Fruit fly (Drosophila melanogaster): ENCODE measurements around the gene Sf3b5.

Sf3b5 gene

DNA sequence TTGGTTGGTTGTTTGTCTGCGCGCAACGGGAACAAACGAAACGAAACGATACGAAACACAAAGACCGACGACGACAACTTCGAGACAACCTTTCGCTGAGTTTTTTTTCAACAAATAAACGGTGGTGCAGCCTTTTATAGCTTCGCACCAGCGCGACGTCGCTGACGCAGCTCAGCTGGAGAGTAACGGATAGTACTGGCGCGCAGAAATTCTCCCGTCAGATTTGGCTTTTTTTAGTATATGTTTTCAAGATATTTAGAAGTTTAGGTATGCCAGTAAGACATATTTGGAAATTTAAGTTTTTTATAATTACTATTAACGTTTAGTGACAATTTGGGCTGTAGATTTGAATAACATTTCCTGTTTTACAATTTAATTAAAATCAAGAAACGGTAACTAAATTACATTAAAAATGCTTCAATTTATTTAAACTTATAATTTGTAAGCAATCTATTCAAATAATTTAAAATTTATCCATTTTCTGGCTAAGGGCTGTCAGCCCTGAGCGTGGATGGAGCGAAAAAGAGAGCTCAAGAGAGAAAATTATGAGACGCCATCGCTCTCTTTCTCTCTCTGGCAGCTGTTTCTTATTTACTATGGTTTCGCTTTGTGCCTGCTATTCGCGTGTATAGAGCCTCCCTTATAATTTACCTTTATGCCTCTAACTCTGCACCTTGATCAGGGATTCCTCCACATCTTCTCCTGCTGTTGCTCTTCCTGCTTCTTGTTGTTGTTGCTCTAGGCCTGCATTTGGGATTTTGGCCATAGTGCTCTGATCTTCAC lies 18.7 kb upstream of the Sf3b5 start (continued):
- TF ChIP-seq D (optimal IDR thresholded peaks at IDR 0.05) (no peak), D (GFP tag; optimal IDR thresholded peaks at IDR 0.05) (peak; percentile 76), CG31224 (GFP tag; IDR thresholded peaks at IDR 0.05) (0 out of 2 replicates have a peak, but pooled peaks have one; percentile 20), CG15269 (tag; optimal IDR thresholded peaks at IDR 0.05) (peak; percentile 89), CG3726 (GFP tag; IDR thresholded peaks at IDR 0.05) (no peak), psq (GFP tag; optimal IDR thresholded peaks at IDR 0.05) (peak; percentile 55), NK7.1 (GFP tag; optimal IDR thresholded peaks at IDR 0.05) (no peak), Rfx (GFP tag; IDR thresholded peaks at IDR 0.05) (peak; percentile 70), E2f1 (GFP tag; IDR thresholded peaks at IDR 0.05) (0 out of 2 replicates have a peak, but pooled peaks have one; percentile 19), sob (GFP tag; IDR thresholded peaks at IDR 0.05) (0 out of 2 replicates have a peak, but pooled peaks have one; percentile 23), CG11093 (GFP tag; IDR thresholded peaks at IDR 0.05) (no peak), CG3847 (GFP tag; IDR thresholded peaks at IDR 0.05) (peak; percentile 60; the same call in 1 of the 2 replicates), CG10366 (GFP tag; IDR thresholded peaks at IDR 0.05) (peak; percentile 16; the same call in 1 of the 2 replicates), CG32772 (GFP tag; IDR thresholded peaks at IDR 0.05) (peak; percentile 68), zen2 (GFP tag; IDR thresholded peaks at IDR 0.05; ENCODE audit: partially characterized antibody) (no peak), PHDP (tag; optimal IDR thresholded peaks at IDR 0.05) (peak; percentile 88), tgo (GFP tag; IDR thresholded peaks at IDR 0.05) (peak; percentile 88), dysf (GFP tag; IDR thresholded peaks at IDR 0.05) (peak; percentile 79), CG4854 (GFP tag; optimal IDR thresholded peaks at IDR 0.05) (peak; percentile 30), dpn (GFP tag; optimal IDR thresholded peaks at IDR 0.05) (peak; percentile 42 to 73), CG17612 (GFP tag; IDR thresholded peaks at IDR 0.05) (no peak), CG16779 (GFP tag; IDR thresholded peaks at IDR 0.05) (no peak), Usf (GFP tag; optimal IDR thresholded peaks at IDR 0.05) (peak; percentile 62), dmrt99B (tag; optimal IDR thresholded peaks at IDR 0.05) (peak; percentile 89), Bdp1 (GFP tag; optimal IDR thresholded peaks at IDR 0.05) (peak; percentile 14), run (tag; optimal IDR thresholded peaks at IDR 0.05) (peak; percentile 76), Poxn (GFP tag; IDR thresholded peaks at IDR 0.05) (no peak), tll (GFP tag; optimal IDR thresholded peaks at IDR 0.05) (no peak), sens (GFP tag) (peak; percentile 96), Adf1 (GFP tag; IDR thresholded peaks at IDR 0.05) (peak; percentile 76), CG1602 (GFP tag; optimal IDR thresholded peaks at IDR 0.05) (peak; percentile 63), CG8281 (tag; optimal IDR thresholded peaks at IDR 0.05) (peak; percentile 62), pan (optimal IDR thresholded peaks at IDR 0.05) (no peak), pan (GFP tag; optimal IDR thresholded peaks at IDR 0.05 in 1 of 2, IDR thresholded peaks at IDR 0.05 in 1 of 2) (peak in 1 of 2 experiments; percentile 56), Mad (GFP tag; optimal IDR thresholded peaks at IDR 0.05) (peak; percentile 50), Rx (GFP tag; IDR thresholded peaks at IDR 0.05) (no peak), danr (GFP tag; IDR thresholded peaks at IDR 0.05) (no peak; the same call in 1 of the 2 replicates), Fer1 (GFP tag; optimal IDR thresholded peaks at IDR 0.05) (peak; percentile 90), CG3995 (GFP tag; optimal IDR thresholded peaks at IDR 0.05) (peak; percentile 22), CG9609 (GFP tag; optimal IDR thresholded peaks at IDR 0.05) (peak; percentile 45), trem (tag; optimal IDR thresholded peaks at IDR 0.05) (peak; percentile 78), cato (GFP tag; optimal IDR thresholded peaks at IDR 0.05; ENCODE audit: borderline replicate concordance) (no peak), CG6175 (GFP tag; IDR thresholded peaks at IDR 0.05) (no peak), fu2 (GFP tag; optimal IDR thresholded peaks at IDR 0.05) (peak; percentile 12), CG17568 (GFP tag; optimal IDR thresholded peaks at IDR 0.05) (peak; percentile 51), CG12071 (GFP tag; optimal IDR thresholded peaks at IDR 0.05) (no peak), ro (GFP tag; IDR thresholded peaks at IDR 0.05) (no peak), Med (GFP tag) (peak; percentile 87), phol (tag; optimal IDR thresholded peaks at IDR 0.05) (peak; percentile 87), NC2β (GFP tag; optimal IDR thresholded peaks at IDR 0.05) (peak; percentile 49)

All from whole organism, embryonic.